Worm (Caenorhabditis elegans) whole organism, dauer: ENCODE measurements around the gene C28H8.7.

Experiments
- unc-62 ChIP-seq: sonication (generic microtip); optimal IDR thresholded peaks from 2 replicates; lab custom pipeline; 2017; ENCODE audit warnings: missing biosample characterization, missing genetic modification reagents, missing genetic modification characterization

C28H8.7 gene

DNA sequence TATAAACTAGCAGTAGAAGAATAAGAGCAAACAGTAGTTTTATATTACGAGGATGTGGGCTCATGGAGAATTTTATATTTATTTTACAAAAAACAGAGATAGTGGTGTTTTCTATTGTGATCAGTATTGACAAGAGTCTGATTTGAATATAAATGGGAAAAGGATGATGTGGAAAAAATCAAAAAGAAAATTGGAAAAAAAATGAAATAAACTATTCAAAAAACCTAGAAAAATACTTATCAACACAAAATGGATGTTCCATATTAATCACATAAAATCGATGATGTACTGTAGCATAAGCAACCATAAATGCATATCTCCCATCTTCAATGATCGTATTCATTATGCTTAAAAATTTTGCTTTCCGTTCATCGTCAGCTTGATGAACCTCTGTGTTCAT lies at the start of gene C28H8.7:
Gene C28H8.7, minus strand, starts transcription at position 101 of the 400 bp plus-strand sequence.
- no peak for TF ChIP-seq unc-62

DNA sequence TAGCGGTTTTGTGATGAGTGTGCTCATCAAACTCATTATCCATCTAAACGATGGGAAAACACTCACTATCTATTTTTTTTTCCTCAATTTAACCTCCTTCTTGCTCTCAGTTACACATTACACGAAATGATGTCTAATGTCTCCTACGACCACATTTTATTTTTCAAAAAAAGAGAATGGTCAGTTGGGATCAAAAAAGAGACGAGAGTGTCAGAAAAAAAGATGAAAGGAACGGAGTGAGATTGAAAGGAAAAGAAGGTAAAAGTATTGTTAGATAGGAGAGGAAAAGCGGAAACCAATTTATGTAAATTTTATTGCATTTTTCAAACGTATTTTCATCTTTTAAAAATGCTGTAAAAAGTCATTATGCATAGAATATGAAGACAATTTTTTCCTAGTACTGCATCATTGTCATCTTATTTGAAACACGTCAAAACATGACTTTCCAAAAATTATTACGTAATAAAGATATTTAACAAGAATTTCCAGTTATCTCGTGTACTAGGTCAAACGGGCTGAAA lies 47.4 kb upstream of the C28H8.7 start:
- TF ChIP-seq unc-62: no peak

DNA sequence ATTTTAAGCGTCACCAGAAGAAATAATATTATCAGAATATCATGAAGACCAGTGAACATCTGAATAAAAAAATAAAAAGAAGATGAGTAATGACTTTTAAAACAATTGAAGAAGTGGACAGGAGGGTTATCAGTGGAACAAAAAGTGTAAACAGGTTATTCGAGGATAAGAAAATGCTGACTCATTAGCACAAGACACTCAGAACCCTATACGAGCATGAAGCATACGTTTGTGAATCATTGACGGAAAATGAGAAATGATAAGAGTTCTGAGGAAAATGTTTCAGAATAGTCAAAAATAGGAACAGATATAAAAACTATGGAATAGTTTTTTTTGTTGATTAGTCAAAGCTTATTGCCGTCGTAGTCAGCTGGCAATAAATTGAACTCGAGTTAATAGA lies 46.1 kb upstream of the C28H8.7 start, which contains the start of gene zmp-1:
Gene zmp-1, minus strand, starts transcription at position 101 of the 400 bp plus-strand sequence.
- no peak for TF ChIP-seq unc-62

DNA sequence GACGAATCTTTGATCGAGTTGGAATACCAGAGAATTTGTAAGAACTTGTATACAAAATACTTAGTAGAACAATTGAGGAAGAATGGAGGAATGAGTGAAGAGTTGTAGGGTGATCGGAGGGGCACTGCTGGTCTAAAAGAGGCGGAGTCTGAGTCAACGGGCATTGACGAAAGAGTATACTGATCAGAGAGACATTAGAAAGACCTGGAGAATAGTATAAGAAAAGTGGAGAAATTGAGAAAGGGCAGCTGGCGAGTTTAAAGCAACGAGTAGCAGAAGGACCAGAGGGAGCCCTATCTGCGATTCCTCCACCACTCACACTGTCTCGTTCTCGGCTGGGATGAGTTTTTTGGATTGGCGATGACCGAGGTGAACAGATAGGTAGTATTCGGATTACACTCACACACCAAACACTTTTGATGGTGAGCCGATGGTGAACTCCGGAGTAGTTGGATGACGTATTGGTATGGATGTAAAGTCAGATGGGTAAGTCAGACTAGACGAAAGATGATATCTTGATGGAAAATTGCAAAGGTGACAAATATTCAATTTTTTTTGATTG lies 44.7 kb upstream of the C28H8.7 start, which contains the start of gene EGAP1.5:
Gene EGAP1.5, plus strand, starts transcription at position 289 of the 562 bp plus-strand sequence.
- TF ChIP-seq unc-62: no peak

DNA sequence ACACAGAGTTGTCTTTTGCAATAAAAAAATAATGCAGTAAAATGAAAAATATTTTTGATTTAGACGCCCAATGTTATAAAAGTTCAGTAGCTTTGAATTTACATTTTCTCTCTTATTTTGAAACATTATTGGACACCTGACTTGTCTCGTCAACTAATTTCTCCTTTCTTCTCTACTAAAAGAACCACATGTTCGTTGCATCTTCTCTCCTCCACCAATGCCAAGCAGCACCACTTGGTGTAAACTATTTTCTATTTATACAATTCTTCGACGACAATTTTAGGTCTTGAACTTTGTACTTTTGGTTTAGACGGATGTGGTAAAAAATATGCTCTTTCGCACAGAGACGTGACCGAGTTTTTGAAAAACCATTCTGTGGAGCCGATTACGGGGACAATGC lies 43.9 kb upstream of the C28H8.7 start:
- TF ChIP-seq unc-62: no peak

ce11 chrIII:5925724-5926123 lies 38.9 kb upstream of the C28H8.7 start, which contains the start of the genes dnc-2 and bcl-7:
TSS of gene dnc-2 (minus strand) at chrIII:5925756.
TSS of gene bcl-7 (plus strand) at chrIII:5926086.
- no peak for TF ChIP-seq unc-62

DNA sequence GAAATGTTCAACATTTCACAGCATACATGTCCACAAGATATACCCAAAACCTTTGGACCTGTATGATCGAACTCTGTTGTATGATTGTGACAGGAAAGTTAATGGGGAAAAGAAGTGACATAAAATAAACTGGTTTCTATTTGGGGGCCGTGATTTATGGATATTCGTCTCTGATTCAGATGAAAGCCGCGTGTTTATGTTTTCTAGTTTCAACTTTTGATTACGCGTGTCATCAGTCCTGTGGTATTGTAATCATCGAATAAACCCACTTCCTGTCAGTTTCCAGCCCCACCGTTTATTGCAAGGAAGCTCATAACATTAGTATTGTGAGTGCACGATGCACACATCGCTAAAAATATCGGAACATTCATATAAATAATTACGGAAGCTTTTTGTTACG lies 35.4 kb upstream of the C28H8.7 start:
- no peak for TF ChIP-seq unc-62

DNA sequence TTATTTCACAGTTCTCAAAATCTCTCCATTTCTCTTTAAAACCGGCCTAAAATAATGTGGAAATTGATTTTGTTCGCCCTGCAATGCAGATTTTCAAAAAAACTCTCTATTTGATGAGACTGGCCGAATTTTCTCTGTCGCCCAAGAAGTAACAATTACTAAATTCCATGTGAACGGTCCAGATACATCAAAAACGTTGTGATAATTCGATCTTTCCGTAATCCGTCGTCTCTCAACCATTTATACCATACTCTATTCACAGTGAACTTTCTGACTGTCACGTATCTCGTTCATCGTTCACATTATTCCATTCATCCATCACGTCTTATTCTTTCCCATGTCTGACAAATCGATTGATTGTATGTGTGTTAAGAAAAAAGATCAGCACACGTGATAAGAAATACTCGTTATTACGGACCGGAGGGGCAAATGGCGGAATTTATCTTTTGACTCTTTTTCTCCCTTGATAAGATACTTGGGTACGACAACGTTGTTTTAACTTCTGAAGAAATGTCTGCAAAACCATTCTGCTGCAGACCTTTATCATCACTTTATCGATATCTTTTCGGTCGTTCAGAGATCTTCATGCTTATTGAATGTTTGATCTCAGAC lies 34.4 kb upstream of the C28H8.7 start:
- TF ChIP-seq unc-62: no peak

- TF ChIP-seq unc-62: no peak
These were observed 33.1 kb upstream of the C28H8.7 start, which contains the start of the genes tdo-2 and C28H8.2 for ce11 chrIII:5919799-5920387. TSS of gene tdo-2 (minus strand) at chrIII:5919955. TSS of gene C28H8.2 (plus strand) at chrIII:5920322.

DNA sequence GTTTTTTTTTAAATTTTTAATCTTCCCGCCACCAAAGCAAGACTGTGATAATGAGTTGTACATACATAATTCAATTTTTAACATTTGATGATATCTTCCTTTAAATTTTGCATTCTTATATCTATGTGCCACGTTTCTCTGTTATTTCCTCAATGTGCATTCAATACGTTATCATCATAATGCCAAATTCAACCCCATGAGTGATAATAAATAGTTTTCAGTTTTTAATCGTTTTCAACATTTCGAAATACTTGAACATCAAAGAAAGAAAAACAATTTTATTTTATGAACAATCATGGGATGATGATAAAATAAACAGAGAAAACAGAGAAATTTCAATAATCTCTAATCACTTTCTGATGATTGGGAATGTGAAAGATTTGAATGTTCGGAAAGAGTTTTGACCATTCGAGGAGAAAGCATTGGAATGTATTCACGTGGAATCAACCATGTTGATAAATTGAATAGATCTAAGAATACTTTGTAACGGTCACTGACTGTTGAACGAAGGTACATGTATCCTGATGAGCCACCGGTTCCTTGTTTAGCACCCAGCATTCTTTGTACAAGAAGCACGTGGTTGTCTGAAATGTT lies 30.7 kb upstream of the C28H8.7 start:
- TF ChIP-seq unc-62: no peak

- TF ChIP-seq unc-62: no peak
These were observed 29.1 kb upstream of the C28H8.7 start for ce11 chrIII:5915926-5916325.

ce11 chrIII:5914717-5915116 lies 27.9 kb upstream of the C28H8.7 start:
- no peak for TF ChIP-seq unc-62

ce11 chrIII:5908408-5908807 lies 21.6 kb upstream of the C28H8.7 start, which contains the start of gene C28H8.3:
TSS of gene C28H8.3 (plus strand) at chrIII:5908700.
- TF ChIP-seq unc-62: no peak

- TF ChIP-seq unc-62: no peak
These were observed 20.0 kb upstream of the C28H8.7 start, which contains the start of gene erd-2.2 for ce11 chrIII:5906749-5907148. TSS of gene erd-2.2 (plus strand) at chrIII:5907049.

- no peak for TF ChIP-seq unc-62
These were observed 19.3 kb upstream of the C28H8.7 start, which contains the start of gene dpff-1 for ce11 chrIII:5906059-5906458. TSS of gene dpff-1 (minus strand) at chrIII:5906346.

DNA sequence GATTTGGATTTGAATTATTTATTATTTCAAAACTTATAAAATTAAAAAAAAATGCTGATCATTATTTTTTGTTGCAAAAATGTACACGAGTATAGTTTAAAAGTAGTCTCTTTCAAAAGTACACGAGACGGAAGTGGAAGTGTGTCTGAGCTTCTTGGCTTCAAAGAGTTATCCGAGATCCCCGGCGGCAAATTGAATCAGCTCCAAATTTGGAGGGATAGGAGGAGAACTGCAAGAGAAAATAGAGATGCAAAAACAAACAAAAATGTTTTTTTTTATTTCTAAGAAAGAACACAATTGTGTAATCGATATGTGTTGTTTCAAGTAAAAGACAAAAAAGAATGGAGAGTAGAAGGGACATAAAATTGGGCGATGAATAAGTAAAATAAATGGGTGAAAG lies 15.8 kb upstream of the C28H8.7 start:
- TF ChIP-seq unc-62: no peak

DNA sequence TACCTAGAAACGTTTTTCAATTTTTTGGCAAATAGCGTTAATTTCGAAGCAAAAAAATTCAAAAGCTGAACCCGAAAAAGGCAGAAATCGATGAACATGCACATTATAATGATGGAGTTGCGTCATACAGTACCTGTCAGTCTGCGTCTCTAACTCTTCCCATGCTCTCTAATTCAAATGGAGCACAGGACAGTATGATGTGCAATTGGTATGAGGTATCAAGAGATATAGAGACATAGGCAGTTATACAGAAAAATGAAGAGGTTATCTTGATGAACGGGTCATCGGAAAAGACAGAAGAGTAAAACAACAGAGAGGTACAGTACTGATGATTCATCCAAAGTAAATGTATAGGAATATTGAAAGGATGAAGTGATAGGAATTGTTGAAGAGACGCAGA lies 13.9 kb upstream of the C28H8.7 start:
- TF ChIP-seq unc-62: no peak
